Fruit fly (Drosophila melanogaster): ENCODE results near the gene muc.

The muc gene

dm6 chr2L:7425690-7426056 is 993 bp upstream of the muc start:
- TF ChIP-seq CG14655 (GFP tag; optimal IDR thresholded peaks at IDR 0.05) (no peak), EcR (GFP tag; optimal IDR thresholded peaks at IDR 0.05) (peak; percentile 19), Pif1B (GFP tag; optimal IDR thresholded peaks at IDR 0.05) (no peak), gl (tag; optimal IDR thresholded peaks at IDR 0.05) (no peak), CG9948 (tag; optimal IDR thresholded peaks at IDR 0.05) (no peak)

- no peak for TF ChIP-seq fd96Ca (GFP tag; IDR thresholded peaks at IDR 0.05)
- peak; percentile 17 for TF ChIP-seq EcR (GFP tag; optimal IDR thresholded peaks at IDR 0.05)
- TF ChIP-seq CG10348 (GFP tag; IDR thresholded peaks at IDR 0.05), result no peak
These were observed 560 bp downstream of the muc start for dm6 chr2L:7427067-7427785.

- TF ChIP-seq CG14655 (GFP tag; optimal IDR thresholded peaks at IDR 0.05) (no peak), CG10348 (GFP tag; IDR thresholded peaks at IDR 0.05) (no peak), gl (tag; optimal IDR thresholded peaks at IDR 0.05) (no peak), CG34367 (tag; optimal IDR thresholded peaks at IDR 0.05) (no peak), Pif1A (GFP tag; optimal IDR thresholded peaks at IDR 0.05) (no peak)
These were observed 1.1 kb downstream of the muc start for dm6 chr2L:7427786-7428137.

dm6 chr2L:7430313-7430712 is 3.6 kb downstream of the muc start:
- TF ChIP-seq CG8301 (tag; optimal IDR thresholded peaks at IDR 0.05), result no peak
- TF ChIP-seq rn (GFP tag; IDR thresholded peaks at IDR 0.05), result no peak
- TF ChIP-seq Ets98B (GFP tag; IDR thresholded peaks at IDR 0.05), result no peak
- no peak for TF ChIP-seq CG14655 (GFP tag; optimal IDR thresholded peaks at IDR 0.05)
- TF ChIP-seq CG8159 (tag; optimal IDR thresholded peaks at IDR 0.05), result no peak
- TF ChIP-seq Pif1A (GFP tag; optimal IDR thresholded peaks at IDR 0.05), result no peak
- no peak for TF ChIP-seq EcR (GFP tag; optimal IDR thresholded peaks at IDR 0.05)
- no peak for TF ChIP-seq CG10348 (GFP tag; IDR thresholded peaks at IDR 0.05)
- TF ChIP-seq CG32121 (GFP tag; IDR thresholded peaks at IDR 0.05), result no peak
- no peak for TF ChIP-seq CG34367 (tag; optimal IDR thresholded peaks at IDR 0.05)
- TF ChIP-seq CG13204 (GFP tag; optimal IDR thresholded peaks at IDR 0.05), result no peak
- no peak for TF ChIP-seq Pif1B (GFP tag; optimal IDR thresholded peaks at IDR 0.05)
- TF ChIP-seq fd96Ca (GFP tag; IDR thresholded peaks at IDR 0.05), result no peak
- TF ChIP-seq gl (tag; optimal IDR thresholded peaks at IDR 0.05), result no peak
- no peak for TF ChIP-seq CG15710 (tag; optimal IDR thresholded peaks at IDR 0.05)
- TF ChIP-seq Snoo (tag; optimal IDR thresholded peaks at IDR 0.05), result no peak
- TF ChIP-seq D1 (tag; optimal IDR thresholded peaks at IDR 0.05), result no peak

- TF ChIP-seq CG8159 (tag; optimal IDR thresholded peaks at IDR 0.05) (no peak), CG12605 (GFP tag; IDR thresholded peaks at IDR 0.05) (no peak), CG32121 (GFP tag; IDR thresholded peaks at IDR 0.05) (no peak), Snoo (tag; optimal IDR thresholded peaks at IDR 0.05) (no peak), Ets98B (GFP tag; IDR thresholded peaks at IDR 0.05) (no peak), CG15710 (tag; optimal IDR thresholded peaks at IDR 0.05) (no peak), Pif1B (GFP tag; optimal IDR thresholded peaks at IDR 0.05) (no peak), EcR (GFP tag; optimal IDR thresholded peaks at IDR 0.05) (peak; percentile 53)
These were observed 5.4 kb downstream of the muc start for dm6 chr2L:7431861-7432601.

- TF ChIP-seq EcR (GFP tag; optimal IDR thresholded peaks at IDR 0.05) (peak; percentile 43), CG17806 (tag; optimal IDR thresholded peaks at IDR 0.05) (no peak)
These were observed 6.8 kb downstream of the muc start, which contains the start of gene CG5958 for dm6 chr2L:7433337-7433956. Gene CG5958, minus strand, starts transcription at chr2L:7433516.

- TF ChIP-seq CG15710 (tag; optimal IDR thresholded peaks at IDR 0.05) (peak; percentile 38), CG10348 (GFP tag; IDR thresholded peaks at IDR 0.05) (no peak), CG13204 (GFP tag; optimal IDR thresholded peaks at IDR 0.05) (no peak), CG14655 (GFP tag; optimal IDR thresholded peaks at IDR 0.05) (peak; percentile 25), EcR (GFP tag; optimal IDR thresholded peaks at IDR 0.05) (no peak), Snoo (tag; optimal IDR thresholded peaks at IDR 0.05) (no peak), CG9948 (tag; optimal IDR thresholded peaks at IDR 0.05) (no peak), Pif1B (GFP tag; optimal IDR thresholded peaks at IDR 0.05) (no peak), Pif1A (GFP tag; optimal IDR thresholded peaks at IDR 0.05) (peak; percentile 49), CG8159 (tag; optimal IDR thresholded peaks at IDR 0.05) (no peak), CG8301 (tag; optimal IDR thresholded peaks at IDR 0.05) (no peak), rn (GFP tag; IDR thresholded peaks at IDR 0.05) (no peak), CG4496 (GFP tag; IDR thresholded peaks at IDR 0.05) (no peak), CG34367 (tag; optimal IDR thresholded peaks at IDR 0.05) (peak; percentile 25), CG12605 (GFP tag; IDR thresholded peaks at IDR 0.05) (no peak), D1 (tag; optimal IDR thresholded peaks at IDR 0.05) (no peak), CG17806 (tag; optimal IDR thresholded peaks at IDR 0.05) (no peak), Ets98B (GFP tag; IDR thresholded peaks at IDR 0.05) (peak; percentile 49), fd96Ca (GFP tag; IDR thresholded peaks at IDR 0.05) (no peak), CG32121 (GFP tag; IDR thresholded peaks at IDR 0.05) (peak; percentile 49; the same call in 1 of the 2 replicates), gl (tag; optimal IDR thresholded peaks at IDR 0.05) (no peak)
These were observed 7.5 kb downstream of the muc start for dm6 chr2L:7433957-7434736.
